Fruit fly (Drosophila melanogaster) whole organism, embryonic: ENCODE data around the gene Mics1.

Source experiments
- Bgb ChIP-seq: fragments of 200-800 bp; sonication (Bioruptor generic); IDR thresholded peaks from 2 replicates; pipeline ENCODE4 v1.3.6; 2022; ENCODE audit warnings: missing biosample characterization, missing genetic modification characterization; ENCODE audit not compliant: partially characterized antibody
- Blimp-1 ChIP-seq: fragments of 200-800 bp; sonication (Bioruptor generic); optimal IDR thresholded peaks from 3 replicates; lab custom pipeline; 2018; ENCODE audit warnings: missing biosample characterization, missing genetic modification characterization, mild to moderate bottlenecking, moderate library complexity, missing genetic modification reagents
- CG10543 ChIP-seq: fragments of 200-800 bp; sonication (Bioruptor generic); optimal IDR thresholded peaks from 3 replicates; lab custom pipeline; 2017; ENCODE audit warnings: missing biosample characterization, mild to moderate bottlenecking, missing genetic modification characterization, moderate library complexity
- CG12071 ChIP-seq: fragments of 200-800 bp; sonication (Bioruptor generic); optimal IDR thresholded peaks from 3 replicates; lab custom pipeline; 2018; ENCODE audit warnings: missing biosample characterization, mild to moderate bottlenecking, missing genetic modification characterization
- CG12299 ChIP-seq: fragments of 200-800 bp; sonication (Bioruptor generic); optimal IDR thresholded peaks from 2 replicates; lab custom pipeline; 2018; ENCODE audit warnings: missing biosample characterization, mild to moderate bottlenecking, missing genetic modification characterization
- CG13296 ChIP-seq: fragments of 200-800 bp; sonication (Bioruptor generic); optimal IDR thresholded peaks from 3 replicates; lab custom pipeline; 2018; ENCODE audit warnings: missing biosample characterization, mild to moderate bottlenecking, missing genetic modification characterization
- CG13424 ChIP-seq: fragments of 200-800 bp; sonication (Bioruptor generic); optimal IDR thresholded peaks from 2 replicates; lab custom pipeline; 2019; ENCODE audit warnings: missing biosample characterization, mild to moderate bottlenecking, missing genetic modification characterization, moderate library complexity
- CG14667 ChIP-seq: fragments of 200-800 bp; sonication (Bioruptor generic); IDR thresholded peaks from 2 replicates; pipeline ENCODE4 v1.3.6; 2022; ENCODE audit warnings: missing biosample characterization, missing genetic modification characterization
- CG2199 ChIP-seq: fragments of 200-800 bp; sonication (Bioruptor generic); IDR thresholded peaks from 3 replicates; pipeline ENCODE4 v1.3.6; 2022; ENCODE audit warnings: missing biosample characterization, missing genetic modification characterization
- CG2678 ChIP-seq: fragments of 200-800 bp; sonication (Bioruptor generic); optimal IDR thresholded peaks from 3 replicates; lab custom pipeline; 2019; ENCODE audit warnings: missing biosample characterization, mild to moderate bottlenecking, missing genetic modification characterization, moderate library complexity
- CG32532 ChIP-seq: fragments of 200-800 bp; sonication (Bioruptor generic); IDR thresholded peaks from 2 replicates; pipeline ENCODE4 v1.3.6; 2022; ENCODE audit warnings: missing biosample characterization, missing genetic modification characterization
- CG3281 ChIP-seq: fragments of 200-800 bp; sonication (Bioruptor generic); optimal IDR thresholded peaks from 3 replicates; lab custom pipeline; 2017; ENCODE audit warnings: missing biosample characterization, mild to moderate bottlenecking, missing genetic modification characterization
- CG34376 ChIP-seq: fragments of 200-800 bp; sonication (Bioruptor generic); optimal IDR thresholded peaks from 2 replicates; lab custom pipeline; 2018; ENCODE audit warnings: missing biosample characterization, mild to moderate bottlenecking, missing genetic modification characterization
- CG4404 ChIP-seq: fragments of 200-800 bp; sonication (Bioruptor generic); IDR thresholded peaks from 2 replicates; pipeline ENCODE4 v1.3.6; 2022; ENCODE audit warnings: missing biosample characterization, missing genetic modification characterization
- CG4820 ChIP-seq: fragments of 200-800 bp; sonication (Bioruptor generic); optimal IDR thresholded peaks from 3 replicates; lab custom pipeline; 2016; ENCODE audit warnings: missing biosample characterization, missing genetic modification characterization
- CG4854 ChIP-seq: fragments of 200-800 bp; sonication (Bioruptor generic); optimal IDR thresholded peaks from 2 replicates; lab custom pipeline; 2016; ENCODE audit warnings: missing biosample characterization, missing genetic modification characterization, inconsistent platforms
- CG6175 ChIP-seq: fragments of 200-800 bp; sonication (Bioruptor generic); IDR thresholded peaks from 3 replicates; pipeline ENCODE4 v1.3.6; 2022; ENCODE audit warnings: missing biosample characterization, missing genetic modification characterization
- CG7357 ChIP-seq: fragments of 200-800 bp; sonication (Bioruptor generic); IDR thresholded peaks from 3 replicates; pipeline ENCODE4 v1.3.6; 2022; ENCODE audit warnings: missing biosample characterization, missing genetic modification characterization
- CG7786 ChIP-seq: fragments of 200-800 bp; sonication (Bioruptor generic); optimal IDR thresholded peaks from 2 replicates; lab custom pipeline; 2016; ENCODE audit warnings: missing biosample characterization, missing genetic modification characterization
- CG9932 ChIP-seq: fragments of 200-800 bp; sonication (Bioruptor generic); IDR thresholded peaks from 2 replicates; pipeline ENCODE4 v1.3.6; 2022; ENCODE audit warnings: missing biosample characterization, missing genetic modification characterization
- Camta ChIP-seq: fragments of 200-800 bp; sonication (Bioruptor generic); optimal IDR thresholded peaks from 2 replicates; lab custom pipeline; 2016; ENCODE audit warnings: missing biosample characterization, missing genetic modification characterization
- CrebB ChIP-seq: fragments of 200-800 bp; sonication (Bioruptor generic); optimal IDR thresholded peaks from 3 replicates; lab custom pipeline; 2018; ENCODE audit warnings: missing biosample characterization, mild to moderate bottlenecking, missing genetic modification characterization
- Deaf1 ChIP-seq: fragments of 200-800 bp; optimal IDR thresholded peaks from 3 replicates; lab custom pipeline; 2019; ENCODE audit warnings: missing biosample characterization, mild to moderate bottlenecking, missing genetic modification characterization, moderate library complexity
- Fer1 ChIP-seq: fragments of 200-800 bp; sonication (Bioruptor generic); optimal IDR thresholded peaks from 2 replicates; lab custom pipeline; 2017; ENCODE audit warnings: missing biosample characterization, mild to moderate bottlenecking, missing genetic modification characterization
- Hmx ChIP-seq: fragments of 200-800 bp; sonication (Bioruptor generic); optimal IDR thresholded peaks from 2 replicates; lab custom pipeline; 2016; ENCODE audit warnings: missing biosample characterization, missing genetic modification characterization
- Hr39 ChIP-seq: fragments of >200 bp; optimal IDR thresholded peaks from 2 replicates; lab custom pipeline; 2017
- MBD-R2 ChIP-seq: fragments of 200-800 bp; sonication (Bioruptor generic); IDR thresholded peaks from 2 replicates; pipeline ENCODE4 v1.3.6; 2022; ENCODE audit warnings: missing biosample characterization, missing genetic modification characterization
- Med ChIP-seq: fragments of 200-800 bp; sonication (Bioruptor generic); peaks from one replicate; lab custom pipeline; 2016; ENCODE audit warnings: missing biosample characterization, missing genetic modification characterization, mild to moderate bottlenecking, inconsistent platforms, moderate library complexity
- Nf-YA ChIP-seq: fragments of 200-800 bp; sonication (Bioruptor generic); IDR thresholded peaks from 2 replicates; pipeline ENCODE4 v1.3.6; 2022; ENCODE audit warnings: missing biosample characterization, missing genetic modification characterization
- NfI ChIP-seq: fragments of 200-800 bp; sonication (Bioruptor generic); optimal IDR thresholded peaks from 3 replicates; lab custom pipeline; 2018; ENCODE audit warnings: missing biosample characterization, mild to moderate bottlenecking, missing genetic modification characterization, moderate library complexity
- Oli ChIP-seq: fragments of 200-800 bp; sonication (Bioruptor generic); optimal IDR thresholded peaks from 2 replicates; lab custom pipeline; 2018; ENCODE audit warnings: missing biosample characterization, mild to moderate bottlenecking, missing genetic modification characterization, moderate library complexity
- Poxn ChIP-seq: fragments of 200-800 bp; sonication (Bioruptor generic); IDR thresholded peaks from 2 replicates; pipeline ENCODE4 v1.3.6; 2022; ENCODE audit warnings: missing biosample characterization, missing genetic modification characterization
- Sry-δ ChIP-seq: fragments of 200-800 bp; sonication (Bioruptor generic); optimal IDR thresholded peaks from 2 replicates; lab custom pipeline; 2016; ENCODE audit warnings: missing biosample characterization, missing genetic modification characterization
- aop ChIP-seq: fragments of 200-800 bp; sonication (Bioruptor generic); IDR thresholded peaks from 2 replicates; pipeline ENCODE4 v1.3.6; 2022; ENCODE audit warnings: missing biosample characterization, missing genetic modification characterization
- br ChIP-seq: fragments of >200 bp; optimal IDR thresholded peaks from 2 replicates; lab custom pipeline; 2017
- bsh ChIP-seq, 2 experiments: fragments of 200-800 bp; sonication (Bioruptor generic); optimal IDR thresholded peaks; 2 replicates each; lab custom pipeline; 2017 to 2018; ENCODE audit warnings: mild to moderate bottlenecking in 2 of 2, missing biosample characterization in 2 of 2, missing genetic modification characterization in 2 of 2, moderate library complexity in 1 of 2
- cg ChIP-seq: fragments of 200-800 bp; sonication (Bioruptor generic); optimal IDR thresholded peaks from 3 replicates; lab custom pipeline; 2019; ENCODE audit warnings: missing biosample characterization, mild to moderate bottlenecking, missing genetic modification characterization, moderate library complexity
- chinmo ChIP-seq: fragments of 200-800 bp; sonication (Bioruptor generic); IDR thresholded peaks from 4 replicates; pipeline ENCODE4 v1.3.6; 2022; ENCODE audit warnings: missing biosample characterization, missing genetic modification characterization; ENCODE audit not compliant: partially characterized antibody
- da ChIP-seq: fragments of 200-800 bp; sonication (Bioruptor generic); optimal IDR thresholded peaks from 2 replicates; lab custom pipeline; 2016; ENCODE audit warnings: missing biosample characterization, missing genetic modification characterization
- dmrt99B ChIP-seq: fragments of 200-800 bp; sonication (Bioruptor generic); optimal IDR thresholded peaks from 2 replicates; lab custom pipeline; 2018; ENCODE audit warnings: missing biosample characterization, mild to moderate bottlenecking, missing genetic modification characterization, moderate library complexity
- dpn ChIP-seq, 2 experiments: fragments of 200-800 bp; sonication (Bioruptor generic); optimal IDR thresholded peaks; 3 replicates each; lab custom pipeline; 2016; ENCODE audit warnings: missing biosample characterization in 2 of 2, missing genetic modification characterization in 2 of 2
- insv ChIP-seq, 2 experiments: fragments of 200-800 bp; sonication (Bioruptor generic); optimal IDR thresholded peaks; 3 replicates each; lab custom pipeline; 2016 to 2018; ENCODE audit warnings: missing biosample characterization in 2 of 2, missing genetic modification characterization in 2 of 2
- klu ChIP-seq: fragments of 200-800 bp; sonication (Bioruptor generic); IDR thresholded peaks from 2 replicates; pipeline ENCODE4 v1.3.6; 2022; ENCODE audit warnings: missing biosample characterization, missing genetic modification characterization
- run ChIP-seq: fragments of 200-800 bp; sonication (Bioruptor generic); optimal IDR thresholded peaks from 3 replicates; lab custom pipeline; 2018; ENCODE audit warnings: missing biosample characterization, mild to moderate bottlenecking, missing genetic modification characterization
- scrt ChIP-seq: fragments of 200-800 bp; sonication (Bioruptor generic); optimal IDR thresholded peaks from 2 replicates; lab custom pipeline; 2018; ENCODE audit warnings: missing biosample characterization, mild to moderate bottlenecking, missing genetic modification characterization, moderate library complexity
- shn ChIP-seq: fragments of 200-800 bp; sonication (Bioruptor generic); optimal IDR thresholded peaks from 3 replicates; lab custom pipeline; 2016; ENCODE audit warnings: missing biosample characterization, missing genetic modification characterization
- slbo ChIP-seq: fragments of 200-800 bp; sonication (Bioruptor generic); IDR thresholded peaks from 2 replicates; pipeline ENCODE4 v1.3.6; 2022; ENCODE audit warnings: missing biosample characterization, missing genetic modification characterization
- sna ChIP-seq: fragments of 200-800 bp; sonication (Bioruptor generic); IDR thresholded peaks from 2 replicates; pipeline ENCODE4 v1.3.6; 2022; ENCODE audit warnings: missing biosample characterization, missing genetic modification characterization; ENCODE audit not compliant: partially characterized antibody
- tna ChIP-seq: fragments of 200-800 bp; sonication (Bioruptor generic); IDR thresholded peaks from 2 replicates; pipeline ENCODE4 v1.3.6; 2022; ENCODE audit warnings: missing biosample characterization, missing genetic modification characterization; ENCODE audit not compliant: partially characterized antibody
- twi ChIP-seq: fragments of 200-800 bp; optimal IDR thresholded peaks from 2 replicates; lab custom pipeline; 2019; ENCODE audit warnings: missing biosample characterization, mild to moderate bottlenecking, missing genetic modification characterization, moderate library complexity
- yki ChIP-seq: fragments of >200 bp; optimal IDR thresholded peaks from 3 replicates; lab custom pipeline; 2018
- zfh2 ChIP-seq: fragments of 200-800 bp; sonication (Bioruptor generic); optimal IDR thresholded peaks from 2 replicates; lab custom pipeline; 2016; ENCODE audit warnings: missing biosample characterization, missing genetic modification characterization

The Mics1 gene

DNA sequence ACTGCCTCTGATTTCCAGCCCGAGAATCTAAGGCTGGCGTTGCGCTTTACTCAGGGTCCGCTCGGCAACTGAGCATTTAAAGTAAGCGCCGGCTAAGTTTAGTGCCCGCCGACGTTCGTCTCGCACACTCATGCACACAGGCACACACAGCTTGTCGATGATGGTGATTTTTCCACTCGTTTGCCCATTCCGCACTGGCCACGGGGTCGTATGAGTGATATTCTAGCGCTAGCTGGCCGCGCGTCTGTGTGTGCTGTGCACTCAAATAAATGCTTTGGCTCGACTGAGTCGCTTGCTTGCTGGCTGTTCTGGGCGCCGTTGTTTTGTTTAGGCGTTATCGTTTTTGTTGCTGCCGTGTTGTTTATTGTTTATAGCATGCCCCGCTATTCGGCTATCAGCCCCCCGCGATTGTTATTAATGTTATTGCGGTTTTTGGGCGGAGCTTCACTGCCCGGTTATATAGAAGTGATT lies 13.5 kb upstream of the Mics1 start, which contains the start of gene alpha-Est8 (continued):
- TF ChIP-seq cg (GFP tag; lab: Kevin White, UChicago) (peak; percentile 61), CG7357 (no peak), Fer1 (GFP tag; lab: Kevin White, UChicago) (peak; percentile 35), MBD-R2 (GFP tag; lab: Robert Waterston, UW) (0 out of 2 replicates have a peak, but pooled peaks have one; percentile 23), Deaf1 (tag; lab: Kevin White, UChicago) (peak; percentile 75), br (no peak), shn (GFP tag; lab: Kevin White, UChicago) (no peak), CG4820 (GFP tag; lab: Kevin White, UChicago) (no peak), CG3281 (peak; percentile 38), aop (GFP tag; lab: Robert Waterston, UW) (no peak), yki (lab: Kevin White, UChicago) (no peak), dmrt99B (tag; lab: Kevin White, UChicago) (no peak), CG7786 (GFP tag; lab: Kevin White, UChicago) (no peak), run (tag; lab: Kevin White, UChicago) (peak; percentile 56), Blimp-1 (GFP tag; lab: Kevin White, UChicago) (no peak), Hmx (GFP tag; lab: Kevin White, UChicago) (no peak), CG34376 (peak; percentile 84), CG4404 (GFP tag; lab: Robert Waterston, UW) (no peak), Oli (tag; lab: Kevin White, UChicago) (no peak), klu (GFP tag; lab: Robert Waterston, UW) (no peak), insv (GFP tag; optimal IDR thresholded peaks at IDR 0.05; lab: Kevin White, UChicago) (no peak), chinmo (GFP tag; lab: Robert Waterston, UW) (peak; percentile 91; the same call in 3 of the 4 replicates), CG2199 (GFP tag; lab: Robert Waterston, UW) (0 out of 3 replicates have a peak, but pooled peaks have one; percentile 55), CG4854 (GFP tag; lab: Kevin White, UChicago) (no peak), CG12071 (GFP tag; lab: Kevin White, UChicago) (no peak), Nf-YA (GFP tag; lab: Robert Waterston, UW) (no peak), Bgb (GFP tag; lab: Robert Waterston, UW) (peak; percentile 73), Sry-δ (GFP tag; lab: Kevin White, UChicago) (no peak), CG6175 (GFP tag; lab: Robert Waterston, UW) (no peak), Camta (GFP tag; lab: Kevin White, UChicago) (no peak), tna (GFP tag; lab: Robert Waterston, UW) (peak; percentile 47; the same call in 1 of the 2 replicates), CG10543 (peak; percentile 93), NfI (GFP tag; lab: Kevin White, UChicago) (no peak), Med (GFP tag; lab: Kevin White, UChicago) (peak; percentile 82), Hr39 (lab: Kevin White, UChicago) (no peak), CG14667 (GFP tag; lab: Robert Waterston, UW) (no peak), Poxn (no peak), da (GFP tag; lab: Kevin White, UChicago) (no peak), CG9932 (GFP tag; lab: Robert Waterston, UW) (no peak), sna (GFP tag; lab: Robert Waterston, UW) (0 out of 2 replicates have a peak, but pooled peaks have one; percentile 22), CG12299 (tag; lab: Kevin White, UChicago) (peak; percentile 15), CrebB (tag; lab: Kevin White, UChicago) (no peak), CG13296 (GFP tag; lab: Kevin White, UChicago) (peak; percentile 23), slbo (GFP tag; lab: Robert Waterston, UW) (no peak), twi (tag; lab: Kevin White, UChicago) (no peak), zfh2 (GFP tag; lab: Kevin White, UChicago) (no peak), bsh (GFP tag; optimal IDR thresholded peaks at IDR 0.05; lab: Kevin White, UChicago) (no peak), dpn (GFP tag; optimal IDR thresholded peaks at IDR 0.05; lab: Kevin White, UChicago) (no peak), CG2678 (tag; lab: Kevin White, UChicago) (peak; percentile 51), CG13424 (no peak), scrt (GFP tag; lab: Kevin White, UChicago) (peak; percentile 1), CG32532 (GFP tag; lab: Robert Waterston, UW) (peak; percentile 43; the same call in 1 of the 2 replicates)
